Fruit fly (Drosophila melanogaster) Kc167 (cell line): ENCODE results near the gene Ire1.

Source experiments
- Sin3A ChIP-seq: fragments of >200 bp; optimal IDR thresholded peaks from 2 replicates; lab custom pipeline; 2018; ENCODE audit warnings: missing external identifiers
- psq ChIP-seq: fragments of >200 bp; optimal IDR thresholded peaks from 2 replicates; lab custom pipeline; 2017; ENCODE audit warnings: missing external identifiers

- TF ChIP-seq psq (lab: Kevin White, UChicago) (no peak), Sin3A (lab: Kevin White, UChicago) (no peak)
Measured at dm6 chr3R:19879470-19880052, 18.5 kb upstream of the Ire1 start, which contains the start of gene Ask1.
